Worm (Caenorhabditis elegans) whole organism, L1 larva: ENCODE results near the gene srr-8.
A peak's percentile ranks its signal among the peaks of the same experiment; 100 is the strongest.

Experiments
- C16A3.4 ChIP-seq: fragments of 150-350 bp; optimal IDR thresholded peaks from 2 replicates; lab custom pipeline; 2014; ENCODE audit warnings: missing biosample characterization, missing genetic modification characterization
- C34B4.2 ChIP-seq: sonication (generic microtip); optimal IDR thresholded peaks from 2 replicates; lab custom pipeline; 2017; ENCODE audit warnings: mild to moderate bottlenecking, missing genetic modification characterization, missing compliant biosample characterization
- F16B12.6 ChIP-seq: fragments of 150-350 bp; optimal IDR thresholded peaks from 2 replicates; lab custom pipeline; 2014; ENCODE audit warnings: missing biosample characterization, missing genetic modification characterization
- aha-1 ChIP-seq: fragments of 150-350 bp; optimal IDR thresholded peaks from 2 replicates; lab custom pipeline; 2014; ENCODE audit warnings: missing biosample characterization, missing genetic modification characterization
- alr-1 ChIP-seq: fragments of 200-800 bp; sonication (Bioruptor generic); optimal IDR thresholded peaks from 2 replicates; lab custom pipeline; 2018; ENCODE audit warnings: borderline replicate concordance, mild to moderate bottlenecking, missing genetic modification characterization, missing compliant biosample characterization
- aly-2 ChIP-seq: fragments of 150-350 bp; optimal IDR thresholded peaks from 2 replicates; lab custom pipeline; 2014; ENCODE audit warnings: missing biosample characterization, missing genetic modification characterization
- ama-1 ChIP-seq: fragments of 150-350 bp; optimal IDR thresholded peaks from 2 replicates; lab custom pipeline; 2014
- blmp-1 ChIP-seq: fragments of 150-350 bp; optimal IDR thresholded peaks from 2 replicates; lab custom pipeline; 2014; ENCODE audit warnings: missing biosample characterization, missing genetic modification characterization
- ceh-63 ChIP-seq: fragments of 200-800 bp; sonication (Bioruptor generic); optimal IDR thresholded peaks from 2 replicates; lab custom pipeline; 2018; ENCODE audit warnings: mild to moderate bottlenecking, missing genetic modification characterization, missing compliant biosample characterization
- ceh-88 ChIP-seq: fragments of 200-800 bp; sonication (Bioruptor generic); IDR thresholded peaks from 2 replicates; pipeline ENCODE4 v1.3.6; 2022; ENCODE audit warnings: missing genetic modification characterization, missing compliant biosample characterization
- ceh-90 ChIP-seq: sonication (generic microtip); optimal IDR thresholded peaks from 2 replicates; lab custom pipeline; 2016; ENCODE audit warnings: missing genetic modification characterization, missing compliant biosample characterization
- ces-1 ChIP-seq: fragments of 150-350 bp; optimal IDR thresholded peaks from 2 replicates; lab custom pipeline; 2014; ENCODE audit warnings: missing biosample characterization, missing genetic modification reagents, missing genetic modification characterization
- egl-27 ChIP-seq, 2 experiments: fragments of 150-350 bp in 1 of 2; sonication (generic microtip); optimal IDR thresholded peaks; 3 replicates each; lab custom pipeline; 2017 to 2018; ENCODE audit warnings: missing biosample characterization in 2 of 2, missing genetic modification characterization in 2 of 2, missing genetic modification reagents in 2 of 2
- elt-2 ChIP-seq: sonication (generic microtip); optimal IDR thresholded peaks from 2 replicates; lab custom pipeline; 2016; ENCODE audit warnings: missing genetic modification characterization, mild to moderate bottlenecking, inconsistent platforms, missing compliant biosample characterization, missing genetic modification reagents
- elt-3 ChIP-seq, 6 experiments: fragments of 150-350 bp in 1 of 6; sonication (generic microtip); optimal IDR thresholded peaks; 2 replicates each; lab custom pipeline; 2017 to 2018; ENCODE audit warnings: missing biosample characterization in 6 of 6, missing genetic modification characterization in 6 of 6, inconsistent platforms in 1 of 6
- fkh-8 ChIP-seq: sonication (generic microtip); optimal IDR thresholded peaks from 2 replicates; lab custom pipeline; 2016; ENCODE audit warnings: mild to moderate bottlenecking, missing genetic modification characterization, missing compliant biosample characterization
- fos-1 ChIP-seq: fragments of 150-350 bp; optimal IDR thresholded peaks from 2 replicates; lab custom pipeline; 2014; ENCODE audit warnings: missing biosample characterization, missing genetic modification characterization
- grh-1 ChIP-seq: fragments of 200-800 bp; sonication (Bioruptor generic); IDR thresholded peaks from 2 replicates; pipeline ENCODE4 v1.3.6; 2022; ENCODE audit warnings: missing genetic modification reagents, missing genetic modification characterization, missing compliant biosample characterization
- isw-1 ChIP-seq: fragments of 200-800 bp; sonication (Bioruptor generic); IDR thresholded peaks from 2 replicates; pipeline ENCODE4 v1.3.6; 2022; ENCODE audit warnings: missing genetic modification characterization, missing compliant biosample characterization
- jun-1 ChIP-seq: fragments of 150-350 bp; optimal IDR thresholded peaks from 2 replicates; lab custom pipeline; 2014; ENCODE audit warnings: missing biosample characterization, missing genetic modification reagents, missing genetic modification characterization
- lin-14 ChIP-seq: fragments of 200-800 bp; sonication (Bioruptor generic); optimal IDR thresholded peaks from 2 replicates; lab custom pipeline; 2018; ENCODE audit warnings: mild to moderate bottlenecking, missing genetic modification characterization, moderate library complexity, missing compliant biosample characterization
- lin-15B ChIP-seq: fragments of 150-350 bp; sonication (generic microtip); optimal IDR thresholded peaks from 3 replicates; lab custom pipeline; 2014; ENCODE audit warnings: missing biosample characterization, missing genetic modification characterization
- lin-35 ChIP-seq, 2 experiments: fragments of 150-350 bp; optimal IDR thresholded peaks; 2 replicates each; lab custom pipeline; 2014; ENCODE audit warnings: missing biosample characterization in 2 of 2, missing genetic modification characterization in 2 of 2, missing genetic modification reagents in 2 of 2
- lin-39 ChIP-seq: fragments of 150-350 bp; optimal IDR thresholded peaks from 2 replicates; lab custom pipeline; 2014; ENCODE audit warnings: missing biosample characterization, missing genetic modification reagents, missing genetic modification characterization
- mdl-1 ChIP-seq, 2 experiments: fragments of 150-350 bp; optimal IDR thresholded peaks; 2 replicates each; lab custom pipeline; 2014 to 2017; ENCODE audit warnings: missing biosample characterization in 2 of 2, missing genetic modification characterization in 2 of 2, inconsistent platforms in 1 of 2
- mep-1 ChIP-seq: fragments of 150-350 bp; optimal IDR thresholded peaks from 2 replicates; lab custom pipeline; 2014; ENCODE audit warnings: missing biosample characterization, missing genetic modification characterization
- nhr-12 ChIP-seq: sonication (generic microtip); optimal IDR thresholded peaks from 2 replicates; lab custom pipeline; 2017; ENCODE audit warnings: missing biosample characterization, missing genetic modification characterization
- nhr-20 ChIP-seq: sonication (generic microtip); optimal IDR thresholded peaks from 2 replicates; lab custom pipeline; 2016; ENCODE audit warnings: mild to moderate bottlenecking, missing genetic modification characterization, missing compliant biosample characterization
- nhr-237 ChIP-seq: fragments of 150-350 bp; optimal IDR thresholded peaks from 2 replicates; lab custom pipeline; 2014; ENCODE audit warnings: missing biosample characterization, missing genetic modification characterization
- nhr-28 ChIP-seq: fragments of 150-350 bp; optimal IDR thresholded peaks from 2 replicates; lab custom pipeline; 2014; ENCODE audit warnings: missing biosample characterization, missing genetic modification characterization
- nhr-71 ChIP-seq: sonication (generic microtip); optimal IDR thresholded peaks from 2 replicates; lab custom pipeline; 2016; ENCODE audit warnings: mild to moderate bottlenecking, missing genetic modification characterization, moderate library complexity, missing compliant biosample characterization
- nhr-77 ChIP-seq: fragments of 150-350 bp; optimal IDR thresholded peaks from 2 replicates; lab custom pipeline; 2014; ENCODE audit warnings: missing biosample characterization, missing genetic modification characterization
- nhr-85 ChIP-seq: sonication (generic microtip); peaks from one replicate; lab custom pipeline; 2016; ENCODE audit warnings: missing genetic modification characterization, inconsistent platforms, missing compliant biosample characterization
- pqm-1 ChIP-seq: sonication (generic microtip); optimal IDR thresholded peaks from 3 replicates; lab custom pipeline; 2017; ENCODE audit warnings: missing biosample characterization, missing genetic modification characterization
- rnt-1 ChIP-seq: sonication (generic microtip); optimal IDR thresholded peaks from 2 replicates; lab custom pipeline; 2016; ENCODE audit warnings: mild to moderate bottlenecking, missing genetic modification characterization, moderate library complexity, missing compliant biosample characterization
- snpc-4 ChIP-seq: fragments of 150-350 bp; optimal IDR thresholded peaks from 2 replicates; lab custom pipeline; 2014; ENCODE audit warnings: missing biosample characterization, missing genetic modification characterization
- snu-23 ChIP-seq: sonication (generic microtip); optimal IDR thresholded peaks from 2 replicates; lab custom pipeline; 2016; ENCODE audit warnings: missing genetic modification characterization, missing compliant biosample characterization
- sox-4 ChIP-seq: sonication (generic microtip); optimal IDR thresholded peaks from 2 replicates; lab custom pipeline; 2016; ENCODE audit warnings: missing genetic modification characterization, missing compliant biosample characterization
- sptf-1 ChIP-seq: fragments of 150-350 bp; optimal IDR thresholded peaks from 2 replicates; lab custom pipeline; 2014; ENCODE audit warnings: missing biosample characterization, missing genetic modification characterization
- swsn-7 ChIP-seq: sonication (generic microtip); optimal IDR thresholded peaks from 2 replicates; lab custom pipeline; 2016; ENCODE audit warnings: missing genetic modification characterization, missing compliant biosample characterization
- tbx-2 ChIP-seq: sonication (generic microtip); optimal IDR thresholded peaks from 2 replicates; lab custom pipeline; 2016; ENCODE audit warnings: missing genetic modification characterization, missing compliant biosample characterization
- unc-86 ChIP-seq: sonication (generic microtip); optimal IDR thresholded peaks from 2 replicates; lab custom pipeline; 2016; ENCODE audit warnings: missing genetic modification characterization, missing compliant biosample characterization
- vab-15 ChIP-seq: sonication (generic microtip); optimal IDR thresholded peaks from 2 replicates; lab custom pipeline; 2017; ENCODE audit warnings: missing genotype, mild to moderate bottlenecking, missing genetic modification characterization, missing compliant biosample characterization
- xbp-1 ChIP-seq: sonication (generic microtip); optimal IDR thresholded peaks from 2 replicates; lab custom pipeline; 2016; ENCODE audit warnings: missing genetic modification characterization, missing compliant biosample characterization
- zag-1 ChIP-seq: fragments of 150-350 bp; optimal IDR thresholded peaks from 2 replicates; lab custom pipeline; 2014; ENCODE audit warnings: missing biosample characterization, missing genetic modification characterization
- zip-4 ChIP-seq: fragments of 200-800 bp; sonication (Bioruptor generic); optimal IDR thresholded peaks from 2 replicates; lab custom pipeline; 2018; ENCODE audit warnings: mild to moderate bottlenecking, missing genetic modification characterization, moderate library complexity, missing compliant biosample characterization
- ztf-11 ChIP-seq, 2 experiments: sonication (generic microtip); optimal IDR thresholded peaks; 2 replicates each; lab custom pipeline; 2016 to 2017; ENCODE audit warnings: missing genetic modification characterization in 2 of 2, missing biosample characterization in 1 of 2, missing compliant biosample characterization in 1 of 2
- ztf-4 ChIP-seq: fragments of 150-350 bp; optimal IDR thresholded peaks from 2 replicates; lab custom pipeline; 2014; ENCODE audit warnings: missing biosample characterization, missing genetic modification characterization

srr-8 gene

DNA sequence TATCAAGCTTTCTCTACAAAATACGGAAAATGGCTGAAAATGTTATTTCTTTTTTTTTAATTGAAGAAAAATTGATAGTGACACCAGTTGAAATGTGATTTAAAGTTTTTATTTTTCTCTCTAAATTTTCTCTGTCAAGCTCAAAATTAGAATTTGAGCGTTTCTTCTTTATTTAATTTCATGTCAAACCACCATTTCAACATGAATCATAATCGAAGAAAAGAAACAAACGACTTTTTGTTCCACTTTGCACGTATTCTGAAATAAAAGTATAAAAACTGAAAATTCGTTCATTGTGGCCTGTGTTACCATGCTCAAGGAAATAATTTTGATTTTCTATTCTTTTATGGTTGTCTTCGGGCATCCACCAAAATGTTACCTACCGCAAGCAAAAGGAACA lies 31.6 kb downstream of the srr-8 start, which contains the start of gene K11D12.13:
TSS of gene K11D12.13 (plus strand) at position 301 of the 400 bp plus-strand sequence.
- TF ChIP-seq lin-35 (GFP tag; optimal IDR thresholded peaks at IDR 0.05; lab: Kevin White, UChicago) (no peak), nhr-85 (tag; lab: Kevin White, UChicago) (no peak), nhr-77 (no peak), aha-1 (tag; lab: Kevin White, UChicago) (no peak), ztf-4 (tag; lab: Kevin White, UChicago) (no peak), xbp-1 (tag; lab: Kevin White, UChicago) (no peak), sox-4 (no peak), nhr-237 (no peak), grh-1 (GFP tag; lab: Robert Waterston, UW) (no peak), alr-1 (no peak), mep-1 (no peak), zag-1 (tag; lab: Kevin White, UChicago) (no peak), vab-15 (no peak), C34B4.2 (tag; lab: Kevin White, UChicago) (no peak), unc-86 (tag; lab: Kevin White, UChicago) (no peak)

DNA sequence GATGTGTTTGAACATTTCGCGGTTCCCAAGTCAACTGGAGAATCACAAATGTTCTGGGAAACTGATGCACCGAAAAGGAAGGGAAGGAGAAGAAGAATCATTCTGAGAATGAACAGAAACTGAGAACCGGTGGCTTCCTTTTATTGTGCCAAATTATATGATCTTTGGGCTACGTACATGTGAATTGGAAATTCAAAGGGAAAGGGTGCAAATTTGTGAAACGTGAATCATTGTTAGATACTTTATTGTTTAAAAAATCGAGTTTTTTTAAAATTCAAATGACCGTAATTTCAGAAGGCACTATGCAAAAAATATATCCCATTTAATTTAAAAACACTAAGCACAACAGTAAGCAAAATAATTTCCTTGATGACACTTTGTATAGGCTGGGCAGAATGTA lies 33.6 kb downstream of the srr-8 start, which contains the start of gene K11D12.6:
TSS of gene K11D12.6 (minus strand) at position 101 of the 400 bp plus-strand sequence.
- TF ChIP-seq fkh-8 (tag; lab: Kevin White, UChicago) (no peak), lin-15B (tag; lab: Kevin White, UChicago) (no peak), aly-2 (tag; lab: Kevin White, UChicago) (no peak), mdl-1 (tag; optimal IDR thresholded peaks at IDR 0.05; lab: Kevin White, UChicago) (no peak), ceh-63 (GFP tag; lab: Kevin White, UChicago) (no peak), ztf-4 (tag; lab: Kevin White, UChicago) (no peak), nhr-20 (no peak), ceh-88 (GFP tag; lab: Robert Waterston, UW) (no peak), lin-35 (GFP tag; optimal IDR thresholded peaks at IDR 0.05; lab: Kevin White, UChicago) (no peak), grh-1 (GFP tag; lab: Robert Waterston, UW) (no peak), ces-1 (no peak), jun-1 (tag; lab: Kevin White, UChicago) (no peak), elt-2 (no peak)
- TF ChIP-seq, all 84 proteins: peak for 0

DNA sequence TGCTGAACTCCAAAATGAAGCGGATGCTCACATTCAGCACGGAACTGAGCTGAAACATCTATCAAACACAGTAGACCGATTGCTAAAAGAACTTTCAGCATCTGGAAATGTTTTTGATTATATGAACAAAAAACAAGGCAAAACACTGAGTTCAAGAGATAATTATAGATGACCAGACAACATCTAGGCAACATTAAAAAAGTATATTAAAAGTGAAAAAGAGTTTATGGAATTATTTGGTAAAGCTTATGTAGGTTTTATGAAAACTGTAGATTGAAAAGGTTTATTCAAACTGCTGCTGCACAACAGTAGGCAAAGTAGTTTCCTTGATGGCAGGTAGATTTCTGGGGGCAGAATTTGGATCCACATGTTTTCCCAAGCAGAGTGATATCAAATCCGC lies 34.9 kb downstream of the srr-8 start, which contains the start of gene K11D12.7:
TSS of gene K11D12.7 (minus strand) at position 101 of the 400 bp plus-strand sequence.
- TF ChIP-seq C16A3.4 (tag; lab: Kevin White, UChicago) (no peak), nhr-77 (no peak), nhr-85 (tag; lab: Kevin White, UChicago) (no peak), zip-4 (GFP tag; lab: Kevin White, UChicago) (no peak), nhr-71 (no peak), ztf-11 (tag; optimal IDR thresholded peaks at IDR 0.05; lab: Kevin White, UChicago) (no peak), jun-1 (tag; lab: Kevin White, UChicago) (no peak), lin-39 (tag; lab: Kevin White, UChicago) (no peak), C34B4.2 (tag; lab: Kevin White, UChicago) (no peak), vab-15 (no peak), sox-4 (no peak), ztf-4 (tag; lab: Kevin White, UChicago) (no peak), F16B12.6 (tag; lab: Kevin White, UChicago) (no peak), ama-1 (lab: Kevin White, UChicago) (no peak), fos-1 (tag; lab: Kevin White, UChicago) (no peak), ceh-90 (tag; lab: Kevin White, UChicago) (no peak), isw-1 (no peak), swsn-7 (no peak), tbx-2 (tag; lab: Kevin White, UChicago) (no peak)

DNA sequence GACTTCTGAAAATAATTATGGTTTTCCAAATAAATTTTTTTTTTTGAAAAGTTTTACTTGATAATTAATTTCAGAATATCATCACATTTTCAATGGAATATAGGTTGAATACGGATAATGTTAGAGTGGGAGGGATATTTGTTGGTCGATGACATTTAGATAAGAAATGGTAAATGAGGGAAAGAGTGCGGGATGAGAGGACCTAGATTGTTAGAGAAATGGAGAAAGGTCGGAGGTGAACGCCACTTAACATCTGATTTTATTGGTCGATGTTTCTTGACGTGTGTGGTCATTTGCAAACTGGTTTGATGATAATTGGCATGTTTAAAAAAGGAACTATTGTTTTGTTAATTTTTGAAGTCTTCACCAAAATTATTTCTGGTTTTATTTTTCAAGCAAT lies 37.0 kb downstream of the srr-8 start:
- TF ChIP-seq nhr-85 (tag; lab: Kevin White, UChicago) = peak; percentile 85
- no peak for TF ChIP-seq xbp-1 (tag; lab: Kevin White, UChicago)
- no peak for TF ChIP-seq snu-23 (GFP tag; lab: Kevin White, UChicago)
- TF ChIP-seq sptf-1 (tag; lab: Kevin White, UChicago) = no peak
- TF ChIP-seq rnt-1 = no peak
- peak; percentile 83 for TF ChIP-seq blmp-1 (tag; lab: Kevin White, UChicago)
- TF ChIP-seq pqm-1 (tag; lab: Kevin White, UChicago) = no peak
- TF ChIP-seq nhr-20 = no peak
- peak in 1 of 6 experiments; percentile 23 for TF ChIP-seq elt-3 (tag; optimal IDR thresholded peaks at IDR 0.05; lab: Kevin White, UChicago)
- peak in 1 of 2 experiments; percentile 5 for TF ChIP-seq lin-35 (GFP tag; optimal IDR thresholded peaks at IDR 0.05; lab: Kevin White, UChicago)
- TF ChIP-seq snpc-4 (tag; lab: Kevin White, UChicago) = no peak
- TF ChIP-seq sox-4 = no peak
- no peak for TF ChIP-seq egl-27 (tag; optimal IDR thresholded peaks at IDR 0.05; lab: Kevin White, UChicago)
- TF ChIP-seq ama-1 (lab: Kevin White, UChicago) = no peak
- peak; percentile 48 for TF ChIP-seq lin-14
- TF ChIP-seq grh-1 (GFP tag; lab: Robert Waterston, UW) = peak; percentile 54
- no peak for TF ChIP-seq nhr-28
- TF ChIP-seq mep-1 = no peak
- no peak for TF ChIP-seq nhr-12 (tag; lab: Kevin White, UChicago)
